Fruit fly (Drosophila melanogaster) whole organism, embryonic: ENCODE data around the gene Sf3b6.

ENCODE experiments used
- ATbp ChIP-seq: fragments of 200-800 bp; sonication (Bioruptor generic); optimal IDR thresholded peaks from 2 replicates; lab custom pipeline; 2017; ENCODE audit warnings: missing biosample characterization, mild to moderate bottlenecking, missing genetic modification characterization, missing genetic modification reagents
- Abd-B ChIP-seq: fragments of 200-800 bp; sonication (Bioruptor generic); optimal IDR thresholded peaks from 2 replicates; lab custom pipeline; 2018; ENCODE audit warnings: missing biosample characterization, mild to moderate bottlenecking, missing genetic modification characterization, moderate library complexity
- Adf1 ChIP-seq: fragments of 200-800 bp; sonication (Bioruptor generic); IDR thresholded peaks from 2 replicates; pipeline ENCODE4 v1.3.6; 2022; ENCODE audit warnings: missing biosample characterization, missing genetic modification characterization
- Atf3 ChIP-seq: fragments of 200-800 bp; sonication (Bioruptor generic); optimal IDR thresholded peaks from 3 replicates; lab custom pipeline; 2016; ENCODE audit warnings: missing biosample characterization, missing genetic modification characterization
- Atf6 ChIP-seq: fragments of 200-800 bp; sonication (Bioruptor generic); IDR thresholded peaks from 2 replicates; pipeline ENCODE4 v1.3.6; 2022; ENCODE audit warnings: missing biosample characterization, missing genetic modification characterization
- Bgb ChIP-seq: fragments of 200-800 bp; sonication (Bioruptor generic); IDR thresholded peaks from 2 replicates; pipeline ENCODE4 v1.3.6; 2022; ENCODE audit warnings: missing biosample characterization, missing genetic modification characterization; ENCODE audit not compliant: partially characterized antibody
- Bteb2 ChIP-seq: fragments of 200-800 bp; sonication (Bioruptor generic); optimal IDR thresholded peaks from 2 replicates; lab custom pipeline; 2016; ENCODE audit warnings: missing biosample characterization, missing genetic modification characterization
- CG10267 ChIP-seq: fragments of 200-800 bp; sonication (Bioruptor generic); optimal IDR thresholded peaks from 2 replicates; lab custom pipeline; 2018; ENCODE audit warnings: missing biosample characterization, mild to moderate bottlenecking, missing genetic modification characterization, moderate library complexity
- CG10431 ChIP-seq: fragments of 200-800 bp; sonication (Bioruptor generic); optimal IDR thresholded peaks from 3 replicates; lab custom pipeline; 2018; ENCODE audit warnings: missing biosample characterization, mild to moderate bottlenecking, missing genetic modification characterization
- CG11696 ChIP-seq: fragments of 200-800 bp; sonication (Bioruptor generic); IDR thresholded peaks from 2 replicates; pipeline ENCODE4 v1.3.6; 2022; ENCODE audit warnings: missing biosample characterization, missing genetic modification characterization
- CG12659 ChIP-seq: fragments of 200-800 bp; sonication (Bioruptor generic); optimal IDR thresholded peaks from 3 replicates; lab custom pipeline; 2017; ENCODE audit warnings: mild to moderate bottlenecking, missing biosample characterization, missing genetic modification reagents, missing genetic modification characterization
- CG14050 ChIP-seq: fragments of 200-800 bp; sonication (Bioruptor generic); IDR thresholded peaks from 3 replicates; pipeline ENCODE4 v1.3.6; 2022; ENCODE audit warnings: missing biosample characterization, missing genetic modification characterization
- CG14860 ChIP-seq: fragments of 200-800 bp; sonication (Bioruptor generic); IDR thresholded peaks from 3 replicates; pipeline ENCODE4 v1.3.6; 2022; ENCODE audit warnings: missing biosample characterization, missing genetic modification characterization; ENCODE audit not compliant: partially characterized antibody
- CG15479 ChIP-seq: fragments of 200-800 bp; sonication (Bioruptor generic); optimal IDR thresholded peaks from 3 replicates; lab custom pipeline; 2019; ENCODE audit warnings: missing biosample characterization, mild to moderate bottlenecking, missing genetic modification characterization, moderate library complexity
- CG18262 ChIP-seq: fragments of 200-800 bp; optimal IDR thresholded peaks from 3 replicates; lab custom pipeline; 2019; ENCODE audit warnings: missing biosample characterization, mild to moderate bottlenecking, missing genetic modification characterization, moderate library complexity
- CG18476 ChIP-seq: fragments of 200-800 bp; sonication (Bioruptor generic); optimal IDR thresholded peaks from 2 replicates; lab custom pipeline; 2016; ENCODE audit warnings: missing biosample characterization, mild to moderate bottlenecking, missing genetic modification characterization
- CG18764 ChIP-seq: fragments of 200-800 bp; sonication (Bioruptor generic); optimal IDR thresholded peaks from 3 replicates; lab custom pipeline; 2016; ENCODE audit warnings: missing biosample characterization, missing genetic modification characterization
- CG2712 ChIP-seq: fragments of 200-800 bp; optimal IDR thresholded peaks from 3 replicates; lab custom pipeline; 2019; ENCODE audit warnings: missing biosample characterization, mild to moderate bottlenecking, missing genetic modification characterization, moderate library complexity
- CG30403 ChIP-seq: fragments of 200-800 bp; sonication (Bioruptor generic); optimal IDR thresholded peaks from 3 replicates; lab custom pipeline; 2016; ENCODE audit warnings: missing biosample characterization, missing genetic modification characterization
- CG3065 ChIP-seq: fragments of 200-800 bp; sonication (Bioruptor generic); optimal IDR thresholded peaks from 2 replicates; lab custom pipeline; 2016; ENCODE audit warnings: missing biosample characterization, missing genetic modification characterization
- CG3995 ChIP-seq: fragments of 200-800 bp; sonication (Bioruptor generic); optimal IDR thresholded peaks from 3 replicates; lab custom pipeline; 2016; ENCODE audit warnings: missing biosample characterization, missing genetic modification characterization
- CG4360 ChIP-seq: fragments of 200-800 bp; sonication (Bioruptor generic); IDR thresholded peaks from 2 replicates; pipeline ENCODE4 v1.3.6; 2022; ENCODE audit warnings: missing biosample characterization, missing genetic modification characterization
- CG4854 ChIP-seq: fragments of 200-800 bp; sonication (Bioruptor generic); optimal IDR thresholded peaks from 2 replicates; lab custom pipeline; 2016; ENCODE audit warnings: missing biosample characterization, missing genetic modification characterization, inconsistent platforms
- CG7928 ChIP-seq: fragments of 200-800 bp; sonication (Bioruptor generic); optimal IDR thresholded peaks from 2 replicates; lab custom pipeline; 2017; ENCODE audit warnings: missing biosample characterization, mild to moderate bottlenecking, missing genetic modification characterization
- CG8089 ChIP-seq: fragments of 200-800 bp; sonication (Bioruptor generic); optimal IDR thresholded peaks from 3 replicates; lab custom pipeline; 2016; ENCODE audit warnings: missing biosample characterization, missing genetic modification characterization
- Ets97D ChIP-seq: fragments of 200-800 bp; sonication (Bioruptor generic); optimal IDR thresholded peaks from 3 replicates; lab custom pipeline; 2016; ENCODE audit warnings: missing biosample characterization, missing genetic modification characterization
- Mes4 ChIP-seq: fragments of 200-800 bp; sonication (Bioruptor generic); optimal IDR thresholded peaks from 2 replicates; lab custom pipeline; 2016; ENCODE audit warnings: missing biosample characterization, missing genetic modification characterization
- NC2β ChIP-seq: fragments of 200-800 bp; sonication (Bioruptor generic); optimal IDR thresholded peaks from 2 replicates; lab custom pipeline; 2016; ENCODE audit warnings: missing biosample characterization, missing genetic modification characterization
- NK7.1 ChIP-seq: fragments of 200-800 bp; sonication (Bioruptor generic); optimal IDR thresholded peaks from 3 replicates; lab custom pipeline; 2016; ENCODE audit warnings: missing biosample characterization, missing genetic modification characterization
- Opbp ChIP-seq: fragments of 200-800 bp; sonication (Bioruptor generic); IDR thresholded peaks from 3 replicates; pipeline ENCODE4 v1.3.6; 2022; ENCODE audit warnings: missing biosample characterization, missing genetic modification characterization; ENCODE audit not compliant: partially characterized antibody
- Optix ChIP-seq: fragments of 200-800 bp; sonication (Bioruptor generic); IDR thresholded peaks from 3 replicates; pipeline ENCODE4 v1.3.6; 2022; ENCODE audit warnings: missing biosample characterization, missing genetic modification characterization
- Rx ChIP-seq: fragments of 200-800 bp; sonication (Bioruptor generic); IDR thresholded peaks from 2 replicates; pipeline ENCODE4 v1.3.6; 2022; ENCODE audit warnings: missing biosample characterization, missing genetic modification characterization
- Six4 ChIP-seq: fragments of 200-800 bp; sonication (Bioruptor generic); optimal IDR thresholded peaks from 2 replicates; lab custom pipeline; 2016; ENCODE audit warnings: missing biosample characterization, missing genetic modification characterization
- Sry-δ ChIP-seq: fragments of 200-800 bp; sonication (Bioruptor generic); optimal IDR thresholded peaks from 2 replicates; lab custom pipeline; 2016; ENCODE audit warnings: missing biosample characterization, missing genetic modification characterization
- amos ChIP-seq: fragments of 200-800 bp; sonication (Bioruptor generic); IDR thresholded peaks from 2 replicates; pipeline ENCODE4 v1.3.6; 2022; ENCODE audit warnings: missing biosample characterization, missing genetic modification characterization; ENCODE audit not compliant: partially characterized antibody
- aop ChIP-seq: fragments of 200-800 bp; sonication (Bioruptor generic); IDR thresholded peaks from 2 replicates; pipeline ENCODE4 v1.3.6; 2022; ENCODE audit warnings: missing biosample characterization, missing genetic modification characterization
- br ChIP-seq: fragments of >200 bp; optimal IDR thresholded peaks from 2 replicates; lab custom pipeline; 2017
- cg ChIP-seq: fragments of 200-800 bp; sonication (Bioruptor generic); optimal IDR thresholded peaks from 3 replicates; lab custom pipeline; 2019; ENCODE audit warnings: missing biosample characterization, mild to moderate bottlenecking, missing genetic modification characterization, moderate library complexity
- crol ChIP-seq: fragments of 200-800 bp; sonication (Bioruptor generic); IDR thresholded peaks from 2 replicates; pipeline ENCODE4 v1.3.6; 2022; ENCODE audit warnings: missing biosample characterization, missing genetic modification characterization
- dan ChIP-seq: fragments of 200-800 bp; sonication (Bioruptor generic); IDR thresholded peaks from 2 replicates; pipeline ENCODE4 v1.3.6; 2022; ENCODE audit warnings: missing biosample characterization, missing genetic modification characterization
- eve ChIP-seq, 2 experiments: fragments of >200 bp; optimal IDR thresholded peaks; 2 replicates each; lab custom pipeline; 2017; ENCODE audit warnings: missing biosample characterization in 2 of 2, missing genetic modification characterization in 2 of 2
- exex ChIP-seq: fragments of 200-800 bp; sonication (Bioruptor generic); optimal IDR thresholded peaks from 4 replicates; lab custom pipeline; 2018; ENCODE audit warnings: missing biosample characterization, mild to moderate bottlenecking, missing genetic modification characterization, moderate library complexity
- grau ChIP-seq: fragments of 200-800 bp; optimal IDR thresholded peaks from 3 replicates; lab custom pipeline; 2019; ENCODE audit warnings: missing biosample characterization, mild to moderate bottlenecking, missing genetic modification characterization, moderate library complexity
- jumu ChIP-seq: fragments of 200-800 bp; sonication (Bioruptor generic); optimal IDR thresholded peaks from 3 replicates; lab custom pipeline; 2016; ENCODE audit warnings: missing biosample characterization, missing genetic modification characterization
- lmd ChIP-seq: fragments of 200-800 bp; sonication (Bioruptor generic); IDR thresholded peaks from 2 replicates; pipeline ENCODE4 v1.3.6; 2022; ENCODE audit warnings: missing biosample characterization, missing genetic modification characterization
- otp ChIP-seq: fragments of 200-800 bp; sonication (Bioruptor generic); IDR thresholded peaks from 3 replicates; pipeline ENCODE4, ENCODE4 v1.3.6; 2022; ENCODE audit warnings: missing biosample characterization, missing genetic modification characterization
- peb ChIP-seq: fragments of 200-800 bp; sonication (Bioruptor generic); IDR thresholded peaks from 2 replicates; pipeline ENCODE4 v1.3.6; 2022; ENCODE audit warnings: missing biosample characterization, missing genetic modification characterization
- pzg ChIP-seq: fragments of 200-800 bp; sonication (Bioruptor generic); optimal IDR thresholded peaks from 3 replicates; lab custom pipeline; 2018; ENCODE audit warnings: missing biosample characterization, mild to moderate bottlenecking, missing genetic modification characterization, moderate library complexity
- sisA ChIP-seq: fragments of 200-800 bp; sonication (Bioruptor generic); IDR thresholded peaks from 2 replicates; pipeline ENCODE4 v1.3.6; 2022; ENCODE audit warnings: missing biosample characterization, missing genetic modification characterization
- so ChIP-seq: fragments of 200-800 bp; sonication (Bioruptor generic); IDR thresholded peaks from 3 replicates; pipeline ENCODE4 v1.3.6; 2022; ENCODE audit warnings: missing biosample characterization, missing genetic modification characterization
- tx ChIP-seq: fragments of 200-800 bp; sonication (Bioruptor generic); optimal IDR thresholded peaks from 2 replicates; lab custom pipeline; 2016; ENCODE audit warnings: missing biosample characterization, missing genetic modification characterization
- z ChIP-seq: fragments of 200-800 bp; sonication (Bioruptor generic); IDR thresholded peaks from 3 replicates; pipeline ENCODE4 v1.3.6; 2022; ENCODE audit warnings: missing biosample characterization, missing genetic modification characterization

Sf3b6 gene

DNA sequence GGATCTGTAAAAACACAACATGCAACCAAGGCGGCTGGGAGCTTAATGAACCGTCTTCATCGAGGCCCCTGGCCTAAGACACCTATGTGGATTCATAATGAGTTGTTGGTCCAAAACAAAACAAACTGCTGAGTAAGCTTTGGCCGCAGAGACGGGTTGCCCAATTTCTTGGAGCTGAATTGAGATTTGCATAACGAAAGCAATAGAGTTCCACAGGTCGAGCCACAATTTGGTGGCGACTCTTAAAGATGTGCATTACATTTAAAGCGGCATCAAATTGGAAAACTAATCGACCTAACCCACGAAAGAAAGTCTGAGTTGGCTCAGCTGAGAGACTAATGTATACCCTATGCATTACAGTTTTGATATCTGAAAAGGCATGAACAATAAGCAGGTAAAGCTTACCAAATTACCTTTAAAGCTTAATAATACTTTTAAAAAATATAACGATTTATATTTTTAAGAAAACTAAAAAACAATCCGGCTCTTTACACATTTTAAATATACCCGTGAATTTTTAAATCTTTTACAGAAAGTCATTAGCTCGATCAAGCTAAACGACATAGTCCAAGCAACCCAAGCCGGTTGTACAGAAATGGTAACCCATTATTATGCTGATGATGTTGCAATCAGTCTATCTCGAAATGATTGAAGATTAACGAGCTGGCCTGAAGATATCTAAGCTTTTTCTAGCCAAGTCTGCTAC, 35.5 kb downstream of the Sf3b6 start, which contains the start of gene CG13297 (continued):
- TF ChIP-seq Ets97D (GFP tag; lab: Kevin White, UChicago) (no peak), ATbp (GFP tag; lab: Kevin White, UChicago) (peak; percentile 54), CG30403 (GFP tag; lab: Kevin White, UChicago) (peak; percentile 56), sisA (peak; percentile 55), CG7928 (GFP tag; lab: Kevin White, UChicago) (no peak), Rx (GFP tag; lab: Robert Waterston, UW) (no peak; the same call in 1 of the 2 replicates), Bteb2 (GFP tag; lab: Kevin White, UChicago) (no peak), peb (GFP tag; lab: Robert Waterston, UW) (no peak), z (GFP tag; lab: Robert Waterston, UW) (no peak), NC2β (GFP tag; lab: Kevin White, UChicago) (no peak), Sry-δ (GFP tag; lab: Kevin White, UChicago) (no peak), aop (GFP tag; lab: Robert Waterston, UW) (no peak), grau (peak; percentile 57), pzg (GFP tag; lab: Kevin White, UChicago) (no peak), so (no peak), Bgb (GFP tag; lab: Robert Waterston, UW) (no peak), Mes4 (GFP tag; lab: Kevin White, UChicago) (no peak), Optix (no peak), Abd-B (peak; percentile 53), otp (no peak), CG18764 (GFP tag; lab: Kevin White, UChicago) (no peak), Adf1 (GFP tag; lab: Robert Waterston, UW) (no peak), NK7.1 (GFP tag; lab: Kevin White, UChicago) (no peak), CG14860 (GFP tag; lab: Robert Waterston, UW) (no peak), Atf6 (no peak), CG10431 (GFP tag; lab: Kevin White, UChicago) (no peak), CG8089 (GFP tag; lab: Kevin White, UChicago) (no peak), CG18476 (GFP tag; lab: Kevin White, UChicago) (peak; percentile 32), CG4360 (no peak), br (lab: Kevin White, UChicago) (no peak), CG18262 (tag; lab: Kevin White, UChicago) (peak; percentile 73), CG15479 (GFP tag; lab: Kevin White, UChicago) (no peak), jumu (GFP tag; lab: Kevin White, UChicago) (no peak), Atf3 (GFP tag; lab: Kevin White, UChicago) (no peak), eve (GFP tag; optimal IDR thresholded peaks at IDR 0.05; lab: Kevin White, UChicago) (peak in 1 of 2 experiments; percentile 48), exex (tag; lab: Kevin White, UChicago) (no peak), CG3995 (GFP tag; lab: Kevin White, UChicago) (no peak), CG3065 (GFP tag; lab: Kevin White, UChicago) (no peak), crol (GFP tag; lab: Robert Waterston, UW) (no peak), Opbp (GFP tag; lab: Robert Waterston, UW) (no peak), Six4 (no peak), amos (GFP tag; lab: Robert Waterston, UW) (no peak), dan (GFP tag; lab: Robert Waterston, UW) (no peak), CG10267 (peak; percentile 50), CG14050 (GFP tag; lab: Robert Waterston, UW) (no peak), tx (GFP tag; lab: Kevin White, UChicago) (no peak), CG11696 (GFP tag; lab: Robert Waterston, UW) (no peak), lmd (peak; percentile 50; the same call in 1 of the 2 replicates), CG12659 (peak; percentile 27), CG2712 (peak; percentile 78), CG4854 (GFP tag; lab: Kevin White, UChicago) (no peak), cg (no peak)
